Worm (Caenorhabditis elegans): ENCODE data around the gene rpl-36.

DNA sequence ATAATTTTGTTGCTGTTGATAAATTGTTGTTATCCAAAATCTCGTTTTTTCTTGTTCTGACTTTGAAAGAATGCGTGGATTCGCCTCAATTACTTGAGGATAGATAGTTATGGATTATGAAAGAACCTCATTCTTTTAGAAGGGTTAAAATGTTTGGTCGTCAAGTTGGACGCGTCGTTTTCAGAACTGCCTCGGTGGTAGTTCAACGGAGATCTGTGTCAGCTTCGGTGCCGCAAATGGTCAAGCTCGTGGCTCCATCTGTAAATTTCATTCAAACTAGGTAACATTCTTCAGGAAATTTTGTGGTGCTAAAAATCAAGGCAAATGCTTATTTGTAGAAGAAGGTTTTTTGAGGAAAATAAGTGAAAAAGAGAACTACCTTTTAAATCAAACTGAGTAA, 562 bp downstream of the rpl-36 start, which contains the start of gene ndab-2:
- TF ChIP-seq nhr-90 (tag; optimal IDR thresholded peaks at IDR 0.05) (no peak), gei-17 (GFP tag; optimal IDR thresholded peaks at IDR 0.05) (no peak), ztf-3 (GFP tag; optimal IDR thresholded peaks at IDR 0.05) (no peak), efl-1 (GFP tag; optimal IDR thresholded peaks at IDR 0.05) (no peak), ama-1 (optimal IDR thresholded peaks at IDR 0.05) (no peak), ama-1 (GFP tag; optimal IDR thresholded peaks at IDR 0.05) (peak in 1 of 2 experiments; percentile 73), unc-130 (GFP tag; optimal IDR thresholded peaks at IDR 0.05) (no peak), unc-62 (GFP tag; optimal IDR thresholded peaks at IDR 0.05) (no peak), sea-2 (GFP tag; IDR thresholded peaks at IDR 0.05) (no peak), dpff-1 (tag; optimal IDR thresholded peaks at IDR 0.05) (peak; percentile 19), lsl-1 (GFP tag; optimal IDR thresholded peaks at IDR 0.05) (peak; percentile 33), F23B12.7 (tag; optimal IDR thresholded peaks at IDR 0.05; ENCODE audit: insufficient read depth) (no peak), lin-26 (GFP tag; IDR thresholded peaks at IDR 0.05) (peak; percentile 62; the same call in 1 of the 2 replicates)
